Worm (Caenorhabditis elegans): ENCODE measurements around the gene mrps-12.

Gene mrps-12

ce11 chrV:20851847-20852386, 14.0 kb downstream of the mrps-12 start, which contains the start of gene ndua-1 (continued):
- TF ChIP-seq lin-14 (GFP tag; optimal IDR thresholded peaks at IDR 0.05) (no peak), xbp-1 (tag; optimal IDR thresholded peaks at IDR 0.05) (peak; percentile 38), nhr-237 (tag; optimal IDR thresholded peaks at IDR 0.05) (no peak), dpl-1 (GFP tag; optimal IDR thresholded peaks at IDR 0.05) (peak in 2 of 3 experiments; percentile 22 to 23), vab-15 (tag; optimal IDR thresholded peaks at IDR 0.05) (no peak), nhr-85 (tag) (no peak), mep-1 (tag; optimal IDR thresholded peaks at IDR 0.05) (no peak), hlh-4 (tag; optimal IDR thresholded peaks at IDR 0.05) (no peak), mef-2 (tag; optimal IDR thresholded peaks at IDR 0.05) (no peak), pag-3 (tag; optimal IDR thresholded peaks at IDR 0.05; ENCODE audit: borderline replicate concordance, insufficient read depth) (no peak), ztf-4 (tag; optimal IDR thresholded peaks at IDR 0.05) (no peak), lir-3 (tag; optimal IDR thresholded peaks at IDR 0.05; ENCODE audit: poor library complexity) (peak; percentile 44), lin-35 (GFP tag; optimal IDR thresholded peaks at IDR 0.05) (peak; percentile 6 to 43), dsc-1 (tag; optimal IDR thresholded peaks at IDR 0.05) (peak; percentile 35), ceh-90 (tag; optimal IDR thresholded peaks at IDR 0.05) (no peak), sup-37 (GFP tag; optimal IDR thresholded peaks at IDR 0.05) (no peak), irx-1 (tag; optimal IDR thresholded peaks at IDR 0.05) (no peak), rnt-1 (tag; optimal IDR thresholded peaks at IDR 0.05) (peak; percentile 76), mab-9 (GFP tag; IDR thresholded peaks at IDR 0.05) (no peak), tbx-2 (tag; optimal IDR thresholded peaks at IDR 0.05) (peak; percentile 53), elt-2 (tag; optimal IDR thresholded peaks at IDR 0.05) (no peak), skn-1 (tag; optimal IDR thresholded peaks at IDR 0.05) (peak; percentile 58), fkh-4 (tag; optimal IDR thresholded peaks at IDR 0.05; ENCODE audit: borderline replicate concordance) (no peak), efl-1 (optimal IDR thresholded peaks at IDR 0.05) (peak; percentile 10 to 44), efl-1 (GFP tag; optimal IDR thresholded peaks at IDR 0.05 in 1 of 2) (peak; percentile 17 to 94), F16B12.6 (tag; optimal IDR thresholded peaks at IDR 0.05) (no peak), tlp-1 (tag; optimal IDR thresholded peaks at IDR 0.05) (no peak), ceh-82 (tag; optimal IDR thresholded peaks at IDR 0.05) (peak in 2 of 3 experiments; percentile 44 to 64), egl-27 (tag; optimal IDR thresholded peaks at IDR 0.05) (no peak), ama-1 (optimal IDR thresholded peaks at IDR 0.05) (no peak), sptf-1 (tag; optimal IDR thresholded peaks at IDR 0.05) (no peak), C34B4.2 (tag; optimal IDR thresholded peaks at IDR 0.05) (no peak), blmp-1 (tag; optimal IDR thresholded peaks at IDR 0.05) (peak; percentile 0), nhr-19 (GFP tag; conservative IDR thresholded peaks at IDR 0.05) (no peak), alr-1 (tag; optimal IDR thresholded peaks at IDR 0.05; ENCODE audit: borderline replicate concordance) (no peak), fkh-8 (tag; optimal IDR thresholded peaks at IDR 0.05) (no peak), nhr-76 (tag; optimal IDR thresholded peaks at IDR 0.05) (no peak)

ce11 chrV:20853581-20854161, 15.8 kb downstream of the mrps-12 start, which contains the start of gene F31D4.5:
TSS of gene F31D4.5 (plus strand) at chrV:20854071.
- TF ChIP-seq efl-1 (optimal IDR thresholded peaks at IDR 0.05) (no peak), efl-1 (GFP tag; optimal IDR thresholded peaks at IDR 0.05 in 1 of 2) (peak in 1 of 2 experiments; percentile 61), lin-35 (GFP tag; optimal IDR thresholded peaks at IDR 0.05) (no peak)

ce11 chrV:20861080-20861479, 23.2 kb downstream of the mrps-12 start, which contains the start of gene try-4:
TSS of gene try-4 (minus strand) at chrV:20861153.
- TF ChIP-seq Y116A8C.19 (tag; optimal IDR thresholded peaks at IDR 0.05; ENCODE audit: borderline replicate concordance) (no peak), blmp-1 (tag; optimal IDR thresholded peaks at IDR 0.05) (peak; percentile 71), fkh-10 (GFP tag; optimal IDR thresholded peaks at IDR 0.05) (no peak), fkh-8 (tag; optimal IDR thresholded peaks at IDR 0.05) (no peak), pax-3 (tag; optimal IDR thresholded peaks at IDR 0.05) (no peak)
